Worm (Caenorhabditis elegans) whole organism, young adult: Measurements from ENCODE around the gene srj-25.

Experiments
- B0035.1 ChIP-seq: sonication (generic microtip); optimal IDR thresholded peaks from 2 replicates; lab custom pipeline; 2016; ENCODE audit warnings: missing genetic modification characterization, mild to moderate bottlenecking, missing compliant biosample characterization, missing genotype, missing genetic modification reagents
- F39B2.1 ChIP-seq: fragments of 200-800 bp; sonication (Bioruptor generic); IDR thresholded peaks from 2 replicates; pipeline ENCODE4 v1.3.6; 2022; ENCODE audit warnings: missing genetic modification reagents, missing genetic modification characterization, missing compliant biosample characterization
- F57A8.1 ChIP-seq: fragments of 200-800 bp; sonication (Bioruptor generic); optimal IDR thresholded peaks from 2 replicates; lab custom pipeline; 2018; ENCODE audit warnings: mild to moderate bottlenecking, missing genetic modification characterization, moderate library complexity, missing compliant biosample characterization
- Y79H2A.3 ChIP-seq: fragments of 200-800 bp; sonication (Bioruptor generic); conservative IDR thresholded peaks from 2 replicates; pipeline ENCODE4 v1.3.6; 2022; ENCODE audit warnings: missing genetic modification reagents, missing genetic modification characterization, missing compliant biosample characterization
- atf-7 ChIP-seq: sonication (generic microtip); optimal IDR thresholded peaks from 2 replicates; lab custom pipeline; 2017; ENCODE audit warnings: mild to moderate bottlenecking, missing genetic modification characterization, missing compliant biosample characterization
- ceh-79 ChIP-seq: sonication (generic microtip); optimal IDR thresholded peaks from 2 replicates; lab custom pipeline; 2017; ENCODE audit warnings: mild to moderate bottlenecking, missing genetic modification characterization, missing compliant biosample characterization
- gei-17 ChIP-seq: fragments of 200-800 bp; sonication (Bioruptor generic); optimal IDR thresholded peaks from 2 replicates; lab custom pipeline; 2018; ENCODE audit warnings: mild to moderate bottlenecking, missing genetic modification characterization, missing compliant biosample characterization
- hlh-26 ChIP-seq: fragments of 200-800 bp; sonication (Bioruptor generic); conservative IDR thresholded peaks from 2 replicates; pipeline ENCODE4 v1.3.6; 2022; ENCODE audit warnings: missing genetic modification reagents, missing genetic modification characterization, missing compliant biosample characterization
- lir-1 ChIP-seq: fragments of 200-800 bp; sonication (Bioruptor generic); conservative IDR thresholded peaks from 2 replicates; pipeline ENCODE4 v1.3.6; 2022; ENCODE audit warnings: missing genetic modification reagents, missing genetic modification characterization, missing compliant biosample characterization
- madf-8 ChIP-seq: fragments of 200-800 bp; sonication (Bioruptor generic); conservative IDR thresholded peaks from 2 replicates; pipeline ENCODE4 v1.3.6; 2022; ENCODE audit warnings: missing genetic modification reagents, missing genetic modification characterization, missing compliant biosample characterization
- mel-28 ChIP-seq: sonication (generic microtip); optimal IDR thresholded peaks from 2 replicates; lab custom pipeline; 2016; ENCODE audit warnings: borderline replicate concordance, mild to moderate bottlenecking, missing genetic modification characterization, missing compliant biosample characterization
- nfya-1 ChIP-seq: sonication (generic microtip); optimal IDR thresholded peaks from 2 replicates; lab custom pipeline; 2017; ENCODE audit warnings: antibody characterized with exemption, missing compliant biosample characterization, missing genetic modification characterization, borderline replicate concordance; ENCODE audit not compliant: insufficient read depth
- nfyb-1 ChIP-seq: fragments of 200-800 bp; sonication (Bioruptor generic); IDR thresholded peaks from 2 replicates; pipeline ENCODE4 v1.3.6; 2022; ENCODE audit warnings: missing genetic modification reagents, missing genetic modification characterization, missing compliant biosample characterization
- pbrm-1 ChIP-seq: fragments of 200-800 bp; sonication (Bioruptor generic); IDR thresholded peaks from 2 replicates; pipeline ENCODE4 v1.3.6; 2022; ENCODE audit warnings: missing genetic modification reagents, missing genetic modification characterization, missing compliant biosample characterization
- rec-8 ChIP-seq, 2 experiments: sonication (generic microtip); optimal IDR thresholded peaks; 2 replicates each; lab custom pipeline; 2016; ENCODE audit warnings: mild to moderate bottlenecking in 2 of 2, missing genetic modification characterization in 2 of 2, missing genetic modification reagents in 2 of 2, missing genotype in 2 of 2, missing biosample characterization in 1 of 2, missing compliant biosample characterization in 1 of 2, moderate library complexity in 1 of 2
- unc-130 ChIP-seq: sonication (generic microtip); optimal IDR thresholded peaks from 2 replicates; lab custom pipeline; 2016; ENCODE audit warnings: missing genetic modification reagents, missing genetic modification characterization, missing compliant biosample characterization
- zim-3 ChIP-seq: sonication (generic microtip); optimal IDR thresholded peaks from 2 replicates; lab custom pipeline; 2017; ENCODE audit warnings: mild to moderate bottlenecking, missing genetic modification characterization, moderate library complexity, missing compliant biosample characterization
- ztf-26 ChIP-seq: sonication (generic microtip); optimal IDR thresholded peaks from 2 replicates; lab custom pipeline; 2017; ENCODE audit warnings: missing genetic modification characterization, missing compliant biosample characterization
- ztf-6 ChIP-seq: fragments of 200-800 bp; sonication (Bioruptor generic); IDR thresholded peaks from 2 replicates; pipeline ENCODE4 v1.3.6; 2022; ENCODE audit warnings: missing genetic modification reagents, missing genetic modification characterization, missing compliant biosample characterization

Gene srj-25

DNA sequence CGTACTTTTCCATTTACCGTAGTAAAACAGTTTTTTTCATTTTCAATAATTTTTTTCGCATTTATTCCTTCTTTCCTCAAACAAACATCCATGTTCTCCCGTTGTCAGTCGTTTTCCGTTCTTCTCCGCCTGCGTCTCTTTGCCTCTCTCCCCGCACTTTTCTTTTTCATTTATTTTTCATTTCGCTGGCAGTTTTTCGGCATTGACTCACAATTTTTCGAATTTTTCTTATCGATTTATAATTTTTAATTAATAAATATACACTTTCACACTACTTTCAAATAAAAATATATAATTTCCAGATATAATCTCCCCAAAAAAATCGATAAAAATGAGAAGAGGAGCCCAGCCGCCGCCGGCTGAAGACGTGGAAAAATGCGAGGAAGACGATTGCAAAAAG lies 48.7 kb downstream of the srj-25 start, which contains the start of gene H25P19.1:
TSS of gene H25P19.1 (plus strand) at position 301 of the 400 bp plus-strand sequence.
- no peak for TF ChIP-seq mel-28 (tag; lab: Kevin White, UChicago)
- TF ChIP-seq pbrm-1 (GFP tag; lab: Robert Waterston, UW), result no peak
- TF ChIP-seq nfya-1 (tag; lab: Kevin White, UChicago), result no peak
- TF ChIP-seq B0035.1 (tag; lab: Kevin White, UChicago), result no peak
- TF ChIP-seq F57A8.1 (GFP tag; lab: Kevin White, UChicago), result no peak
- TF ChIP-seq madf-8 (GFP tag; lab: Robert Waterston, UW), result no peak
- TF ChIP-seq atf-7, result no peak
- TF ChIP-seq rec-8 (tag; optimal IDR thresholded peaks at IDR 0.05; lab: Kevin White, UChicago), result no peak
- no peak for TF ChIP-seq nfyb-1 (GFP tag; lab: Robert Waterston, UW)
- no peak for TF ChIP-seq ztf-26
- TF ChIP-seq ztf-6, result no peak
- TF ChIP-seq Y79H2A.3 (GFP tag; lab: Robert Waterston, UW), result no peak
- TF ChIP-seq hlh-26 (GFP tag; lab: Robert Waterston, UW), result no peak
- TF ChIP-seq ceh-79 (tag; lab: Kevin White, UChicago), result no peak
- no peak for TF ChIP-seq gei-17 (GFP tag; lab: Kevin White, UChicago)
- no peak for TF ChIP-seq zim-3 (tag; lab: Kevin White, UChicago)
- no peak for TF ChIP-seq lir-1 (GFP tag; lab: Robert Waterston, UW)
- no peak for TF ChIP-seq unc-130 (GFP tag; lab: Kevin White, UChicago)
- no peak for TF ChIP-seq F39B2.1
